Worm (Caenorhabditis elegans): ENCODE results near the gene sel-9.

The sel-9 gene

DNA sequence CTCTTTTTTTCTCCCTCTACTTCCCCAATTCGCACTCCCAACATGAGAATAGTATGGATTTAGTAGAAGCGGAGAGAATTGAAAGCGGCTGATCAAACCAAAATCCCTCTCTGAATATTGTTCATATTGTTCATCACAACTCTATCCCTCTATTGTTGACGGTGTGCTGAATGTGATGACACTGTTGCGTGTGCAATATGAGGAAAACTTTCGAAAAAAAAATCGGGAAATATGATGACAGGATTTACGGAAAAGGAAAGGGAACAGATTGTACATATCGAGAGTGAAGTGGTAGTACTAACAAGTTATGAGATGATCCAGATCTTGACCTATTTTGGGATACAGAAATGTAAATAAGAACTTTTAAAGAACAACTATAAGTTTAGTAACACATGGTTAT, 6.5 kb downstream of the sel-9 start, which contains the start of gene smex-1:
Gene smex-1, minus strand, starts transcription at position 101 of the 400 bp plus-strand sequence.
- TF ChIP-seq nhr-6 (tag; optimal IDR thresholded peaks at IDR 0.05) = no peak
- no peak for TF ChIP-seq hlh-11 (tag; optimal IDR thresholded peaks at IDR 0.05)
- no peak for TF ChIP-seq zip-11 (GFP tag; IDR thresholded peaks at IDR 0.05)
- TF ChIP-seq spr-3 (GFP tag; optimal IDR thresholded peaks at IDR 0.05) = no peak
- TF ChIP-seq T20F7.1 (GFP tag; optimal IDR thresholded peaks at IDR 0.05) = no peak
- TF ChIP-seq tag-97 (GFP tag; IDR thresholded peaks at IDR 0.05) = no peak
- TF ChIP-seq nhr-102 (tag; optimal IDR thresholded peaks at IDR 0.05) = no peak
- TF ChIP-seq madf-9 (GFP tag; conservative IDR thresholded peaks at IDR 0.05) = no peak
- no peak for TF ChIP-seq jun-1 (tag; optimal IDR thresholded peaks at IDR 0.05)
- no peak for TF ChIP-seq skn-1 (tag; optimal IDR thresholded peaks at IDR 0.05)
- TF ChIP-seq unc-130 (GFP tag; optimal IDR thresholded peaks at IDR 0.05) = no peak
- no peak for TF ChIP-seq daf-16 (GFP tag; optimal IDR thresholded peaks at IDR 0.05)
- no peak for TF ChIP-seq daf-16 (tag; optimal IDR thresholded peaks at IDR 0.05)
- TF ChIP-seq mes-2 (tag; optimal IDR thresholded peaks at IDR 0.05; ENCODE audit: poor library complexity, severe bottlenecking) = no peak

DNA sequence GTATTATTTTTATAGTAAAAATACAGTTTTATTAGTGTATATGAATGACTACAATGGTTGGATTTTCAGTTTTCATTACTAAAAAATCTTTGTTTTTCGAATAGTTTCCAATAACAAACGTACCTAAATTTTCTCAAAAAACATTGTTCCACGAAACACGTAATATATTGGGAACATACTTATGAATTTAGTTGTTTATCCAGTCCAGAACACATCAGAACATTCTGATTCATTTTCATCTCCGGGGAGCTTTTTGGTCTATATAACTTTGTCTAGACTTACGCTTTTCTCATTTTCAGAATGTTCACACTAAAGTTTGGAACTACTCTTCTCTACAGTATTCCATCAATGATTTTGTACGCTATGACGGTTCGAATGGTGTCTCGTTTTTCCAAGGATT, 10.6 kb downstream of the sel-9 start, which contains the start of gene srg-33:
Gene srg-33, plus strand, starts transcription at position 301 of the 400 bp plus-strand sequence.
- no peak for TF ChIP-seq zfp-3 (GFP tag; conservative IDR thresholded peaks at IDR 0.05)
- no peak for TF ChIP-seq ceh-32 (tag; optimal IDR thresholded peaks at IDR 0.05; ENCODE audit: poor library complexity)
- no peak for TF ChIP-seq daf-16 (GFP tag; optimal IDR thresholded peaks at IDR 0.05)
- TF ChIP-seq daf-16 (tag; optimal IDR thresholded peaks at IDR 0.05) = no peak
- no peak for TF ChIP-seq F26F4.8 (GFP tag; conservative IDR thresholded peaks at IDR 0.05)
- TF ChIP-seq attf-4 (tag; optimal IDR thresholded peaks at IDR 0.05) = no peak
- no peak for TF ChIP-seq T20F7.1 (GFP tag; optimal IDR thresholded peaks at IDR 0.05)
- TF ChIP-seq daf-12 (tag; optimal IDR thresholded peaks at IDR 0.05) = no peak
- TF ChIP-seq hmg-1.1 (GFP tag; IDR thresholded peaks at IDR 0.05) = no peak
- TF ChIP-seq lin-29 (GFP tag; IDR thresholded peaks at IDR 0.05) = no peak
- TF ChIP-seq cey-2 (tag; optimal IDR thresholded peaks at IDR 0.05; ENCODE audit: borderline replicate concordance, insufficient read depth) = no peak
- TF ChIP-seq lin-13 (GFP tag; optimal IDR thresholded peaks at IDR 0.05) = no peak
- no peak for TF ChIP-seq egl-27 (tag; optimal IDR thresholded peaks at IDR 0.05)
- TF ChIP-seq sdz-12 (GFP tag; optimal IDR thresholded peaks at IDR 0.05) = no peak
- TF ChIP-seq ama-1 (optimal IDR thresholded peaks at IDR 0.05) = no peak
- no peak for TF ChIP-seq Y75B8A.6 (GFP tag; IDR thresholded peaks at IDR 0.05)
- no peak for TF ChIP-seq hif-1 (tag; optimal IDR thresholded peaks at IDR 0.05)
- no peak for TF ChIP-seq vab-7 (GFP tag; IDR thresholded peaks at IDR 0.05)
- no peak for TF ChIP-seq mep-1 (tag; optimal IDR thresholded peaks at IDR 0.05)

DNA sequence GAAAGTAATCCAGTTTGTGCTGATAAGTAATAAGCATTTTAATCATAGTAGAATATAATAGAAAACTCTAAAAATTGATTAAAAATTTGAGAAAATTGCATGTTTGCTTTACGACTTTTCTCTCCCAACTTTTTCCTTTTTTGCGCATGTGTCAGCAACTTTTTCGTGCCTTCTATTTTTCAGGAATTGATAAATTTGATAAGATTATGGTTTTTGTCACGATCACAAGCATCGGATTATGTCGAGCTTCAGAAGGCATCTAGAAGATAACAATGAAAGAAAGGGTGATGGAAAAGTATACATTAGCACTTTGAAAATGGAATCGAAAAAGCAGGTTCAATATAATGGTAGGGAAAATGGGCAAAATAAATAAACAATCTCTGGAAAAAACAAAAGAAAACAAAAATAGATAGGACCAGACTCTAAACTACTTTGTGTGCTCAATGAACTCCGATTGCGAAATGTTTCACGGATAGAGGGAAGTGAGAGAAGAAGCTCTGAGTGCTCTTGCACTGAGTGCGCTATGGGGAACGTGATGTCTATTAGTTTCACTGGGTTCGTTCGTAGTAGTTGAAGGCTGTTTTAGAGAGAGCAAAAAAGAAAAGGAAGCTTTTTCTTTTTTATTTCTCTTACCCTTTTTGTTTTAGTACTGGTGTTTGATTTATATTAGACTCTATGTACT, 14.1 kb downstream of the sel-9 start:
- TF ChIP-seq egl-27 (tag; optimal IDR thresholded peaks at IDR 0.05) (no peak), aha-1 (tag) (peak; percentile 92), ceh-20 (GFP tag; IDR thresholded peaks at IDR 0.05) (no peak), mes-2 (tag; optimal IDR thresholded peaks at IDR 0.05; ENCODE audit: poor library complexity, severe bottlenecking) (no peak), T20F7.1 (GFP tag; optimal IDR thresholded peaks at IDR 0.05) (no peak), daf-19 (GFP tag; conservative IDR thresholded peaks at IDR 0.05) (no peak), nhr-48 (tag; optimal IDR thresholded peaks at IDR 0.05) (peak; percentile 94), F37D6.2 (tag; optimal IDR thresholded peaks at IDR 0.05) (no peak), hlh-30 (tag; optimal IDR thresholded peaks at IDR 0.05; ENCODE audit: insufficient read depth) (peak; percentile 66), F10B5.3 (tag; optimal IDR thresholded peaks at IDR 0.05) (no peak), daf-16 (GFP tag; optimal IDR thresholded peaks at IDR 0.05) (peak in 1 of 2 experiments; percentile 17), daf-16 (tag; optimal IDR thresholded peaks at IDR 0.05) (no peak), ceh-44 (GFP tag; IDR thresholded peaks at IDR 0.05) (no peak), dmd-6 (GFP tag; IDR thresholded peaks at IDR 0.05) (peak; percentile 22; the same call in 1 of the 2 replicates), cey-2 (tag; optimal IDR thresholded peaks at IDR 0.05; ENCODE audit: borderline replicate concordance, insufficient read depth) (no peak), hif-1 (tag; optimal IDR thresholded peaks at IDR 0.05) (peak in 1 of 2 experiments; percentile 78), ctbp-1 (GFP tag; IDR thresholded peaks at IDR 0.05) (peak; percentile 50; the same call in 1 of the 2 replicates), nhr-28 (tag; optimal IDR thresholded peaks at IDR 0.05) (no peak), mdt-29 (GFP tag; IDR thresholded peaks at IDR 0.05) (no peak)

All from whole organism, L4 larva.